Worm (Caenorhabditis elegans): ENCODE data around the gene R02D5.1.

R02D5.1 gene

ce11 chrV:14532374-14532773 lies 24.3 kb downstream of the R02D5.1 start (continued):
- TF ChIP-seq ets-5 (GFP tag; IDR thresholded peaks at IDR 0.05) (no peak), efl-1 (optimal IDR thresholded peaks at IDR 0.05) (no peak), efl-1 (GFP tag; optimal IDR thresholded peaks at IDR 0.05 in 1 of 2) (peak in 1 of 2 experiments; percentile 18), nhr-28 (tag; optimal IDR thresholded peaks at IDR 0.05) (no peak), fkh-4 (tag; optimal IDR thresholded peaks at IDR 0.05; ENCODE audit: borderline replicate concordance) (no peak), zip-4 (GFP tag; optimal IDR thresholded peaks at IDR 0.05) (no peak), unc-30 (tag; optimal IDR thresholded peaks at IDR 0.05) (no peak), egl-27 (tag; optimal IDR thresholded peaks at IDR 0.05) (no peak), mab-9 (GFP tag; IDR thresholded peaks at IDR 0.05) (no peak), nhr-85 (tag) (no peak), snpc-4 (tag; optimal IDR thresholded peaks at IDR 0.05) (no peak), mdl-1 (tag; optimal IDR thresholded peaks at IDR 0.05) (no peak), pax-3 (tag; optimal IDR thresholded peaks at IDR 0.05) (peak; percentile 71), ztf-11 (tag; optimal IDR thresholded peaks at IDR 0.05) (no peak), ama-1 (optimal IDR thresholded peaks at IDR 0.05) (no peak), unc-130 (tag; optimal IDR thresholded peaks at IDR 0.05) (no peak), nhr-71 (tag; optimal IDR thresholded peaks at IDR 0.05) (no peak), unc-86 (tag; optimal IDR thresholded peaks at IDR 0.05) (no peak), nhr-11 (tag; optimal IDR thresholded peaks at IDR 0.05) (no peak)

ce11 chrV:14536274-14536673 lies 28.2 kb downstream of the R02D5.1 start, which contains the start of gene tag-191:
TSS of gene tag-191 (minus strand) at chrV:14536374.
- TF ChIP-seq unc-30 (tag; optimal IDR thresholded peaks at IDR 0.05) (no peak), ceh-8 (GFP tag; optimal IDR thresholded peaks at IDR 0.05) (no peak), alr-1 (tag; optimal IDR thresholded peaks at IDR 0.05; ENCODE audit: borderline replicate concordance) (no peak), jun-1 (tag; optimal IDR thresholded peaks at IDR 0.05) (no peak), ceh-82 (tag; optimal IDR thresholded peaks at IDR 0.05) (no peak), tlp-1 (tag; optimal IDR thresholded peaks at IDR 0.05) (no peak), Y116A8C.19 (tag; optimal IDR thresholded peaks at IDR 0.05; ENCODE audit: borderline replicate concordance) (no peak), snpc-4 (tag; optimal IDR thresholded peaks at IDR 0.05) (no peak), mef-2 (tag; optimal IDR thresholded peaks at IDR 0.05) (no peak), xbp-1 (tag; optimal IDR thresholded peaks at IDR 0.05) (no peak), nhr-20 (tag; optimal IDR thresholded peaks at IDR 0.05) (no peak), unc-130 (tag; optimal IDR thresholded peaks at IDR 0.05) (no peak), hpl-2 (GFP tag; optimal IDR thresholded peaks at IDR 0.05) (no peak)

- TF ChIP-seq fkh-4 (tag; optimal IDR thresholded peaks at IDR 0.05; ENCODE audit: borderline replicate concordance) (no peak), sup-37 (GFP tag; optimal IDR thresholded peaks at IDR 0.05) (no peak), nhr-20 (tag; optimal IDR thresholded peaks at IDR 0.05) (peak; percentile 64)
These were observed 31.3 kb downstream of the R02D5.1 start for ce11 chrV:14539355-14539754.

ce11 chrV:14540932-14541331 lies 32.9 kb downstream of the R02D5.1 start:
- TF ChIP-seq efl-1 (optimal IDR thresholded peaks at IDR 0.05) (no peak), efl-1 (GFP tag; optimal IDR thresholded peaks at IDR 0.05 in 1 of 2) (peak in 1 of 2 experiments; percentile 11), dpl-1 (GFP tag; optimal IDR thresholded peaks at IDR 0.05) (no peak)

ce11 chrV:14542138-14542537 lies 34.1 kb downstream of the R02D5.1 start:
- peak; percentile 21 for TF ChIP-seq jun-1 (tag; optimal IDR thresholded peaks at IDR 0.05)
- TF ChIP-seq lsy-2 (tag; optimal IDR thresholded peaks at IDR 0.05) = peak in 1 of 2 experiments; percentile 3
- TF ChIP-seq ces-1 (GFP tag; optimal IDR thresholded peaks at IDR 0.05) = no peak
- no peak for TF ChIP-seq nhr-20 (tag; optimal IDR thresholded peaks at IDR 0.05)
- TF ChIP-seq elt-2 (tag; optimal IDR thresholded peaks at IDR 0.05) = peak; percentile 64
- no peak for TF ChIP-seq tbx-2 (tag; optimal IDR thresholded peaks at IDR 0.05)
- no peak for TF ChIP-seq skn-1 (tag; optimal IDR thresholded peaks at IDR 0.05)
- TF ChIP-seq zip-4 (GFP tag; optimal IDR thresholded peaks at IDR 0.05) = no peak
- TF ChIP-seq nhr-77 (tag; optimal IDR thresholded peaks at IDR 0.05) = no peak
- no peak for TF ChIP-seq nhr-90 (tag; optimal IDR thresholded peaks at IDR 0.05; ENCODE audit: poor library complexity)
- no peak for TF ChIP-seq hlh-4 (tag; optimal IDR thresholded peaks at IDR 0.05)
- TF ChIP-seq C04F5.9 (tag; optimal IDR thresholded peaks at IDR 0.05) = no peak
- no peak for TF ChIP-seq pax-3 (tag; optimal IDR thresholded peaks at IDR 0.05)
- TF ChIP-seq efl-1 (optimal IDR thresholded peaks at IDR 0.05) = no peak
- TF ChIP-seq efl-1 (GFP tag; optimal IDR thresholded peaks at IDR 0.05 in 1 of 2) = peak in 1 of 2 experiments; percentile 85
- no peak for TF ChIP-seq nhr-28 (tag; optimal IDR thresholded peaks at IDR 0.05)
- no peak for TF ChIP-seq mab-9 (GFP tag; IDR thresholded peaks at IDR 0.05)
